Worm (Caenorhabditis elegans) whole organism, L4/young adult: ENCODE data around the gene Y1A5A.1.

Source experiments
- W03F9.2 ChIP-seq: fragments of 150-350 bp; optimal IDR thresholded peaks from 2 replicates; lab custom pipeline; 2014; ENCODE audit warnings: missing biosample characterization, missing genetic modification characterization
- dao-5 ChIP-seq: sonication (generic microtip); optimal IDR thresholded peaks from 2 replicates; lab custom pipeline; 2016; ENCODE audit warnings: missing genotype, missing genetic modification characterization, moderate library complexity, missing compliant biosample characterization
- him-1 ChIP-seq: sonication (generic microtip); optimal IDR thresholded peaks from 2 replicates; lab custom pipeline; 2016; ENCODE audit warnings: missing genotype, missing genetic modification reagents, missing genetic modification characterization, missing compliant biosample characterization

ce11 chrIII:3956293-3956692 lies 30.2 kb downstream of the Y1A5A.1 start, which contains the start of gene F37A8.5:
- TF ChIP-seq him-1 (tag; lab: Kevin White, UChicago) = no peak
- TF ChIP-seq W03F9.2 (tag; lab: Kevin White, UChicago) = no peak
- TF ChIP-seq dao-5 (tag; lab: Kevin White, UChicago) = no peak
